Worm (Caenorhabditis elegans): ENCODE results near the gene math-15.

DNA sequence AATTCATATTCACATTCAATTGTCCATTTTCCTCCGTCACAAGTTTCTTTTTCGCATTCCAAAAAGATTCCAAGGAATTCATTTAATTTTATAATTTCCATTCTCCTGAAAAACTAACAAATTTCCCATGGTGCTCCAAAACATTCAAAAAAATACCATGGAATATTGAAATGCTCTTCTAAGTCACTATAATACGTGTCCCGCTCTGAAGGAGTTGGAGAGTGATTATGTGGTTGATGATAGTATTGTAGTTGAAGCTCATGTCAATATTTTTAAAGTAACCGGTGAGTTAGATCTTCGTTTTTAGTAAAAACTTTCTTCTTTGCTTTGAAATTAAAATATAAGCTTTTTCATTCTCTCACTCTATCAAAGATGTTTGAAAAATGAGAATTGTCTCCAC, 24.5 kb downstream of the math-15 start, which contains the start of gene math-9:
- TF ChIP-seq ztf-11 (tag; optimal IDR thresholded peaks at IDR 0.05) (no peak), ZK546.5 (tag; optimal IDR thresholded peaks at IDR 0.05) (no peak), lim-7 (GFP tag; IDR thresholded peaks at IDR 0.05) (no peak), lir-3 (tag; optimal IDR thresholded peaks at IDR 0.05) (no peak), mdl-1 (tag; optimal IDR thresholded peaks at IDR 0.05) (no peak), unc-62 (GFP tag; optimal IDR thresholded peaks at IDR 0.05 in 1 of 2) (no peak), unc-62 (tag; optimal IDR thresholded peaks at IDR 0.05) (no peak), nhr-237 (tag; optimal IDR thresholded peaks at IDR 0.05) (no peak), jun-1 (tag; optimal IDR thresholded peaks at IDR 0.05) (no peak), tra-1 (GFP tag; IDR thresholded peaks at IDR 0.05) (no peak), ama-1 (optimal IDR thresholded peaks at IDR 0.05) (no peak), nhr-77 (tag; optimal IDR thresholded peaks at IDR 0.05) (no peak)
